Worm (Caenorhabditis elegans) whole organism, young adult: ENCODE measurements around the gene insc-1.

ENCODE experiments used
- B0035.1 ChIP-seq: sonication (generic microtip); optimal IDR thresholded peaks from 2 replicates; lab custom pipeline; 2016; ENCODE audit warnings: missing genetic modification characterization, mild to moderate bottlenecking, missing compliant biosample characterization, missing genotype, missing genetic modification reagents
- B0261.1 ChIP-seq: sonication (generic microtip); optimal IDR thresholded peaks from 2 replicates; lab custom pipeline; 2016; ENCODE audit warnings: mild to moderate bottlenecking, missing genetic modification characterization, moderate library complexity, missing compliant biosample characterization
- F22D6.2 ChIP-seq: sonication (generic microtip); optimal IDR thresholded peaks from 2 replicates; lab custom pipeline; 2016; ENCODE audit warnings: mild to moderate bottlenecking, missing genetic modification characterization, missing compliant biosample characterization
- F23B12.7 ChIP-seq: sonication (generic microtip); optimal IDR thresholded peaks from 2 replicates; lab custom pipeline; 2017; ENCODE audit warnings: missing genetic modification characterization, mild to moderate bottlenecking, missing compliant biosample characterization, antibody characterized with exemption, moderate library complexity; ENCODE audit not compliant: insufficient read depth
- F33H1.4 ChIP-seq: fragments of 200-800 bp; sonication (Bioruptor generic); IDR thresholded peaks from 2 replicates; pipeline ENCODE4 v1.3.6; 2022; ENCODE audit warnings: missing genetic modification reagents, missing genetic modification characterization, missing compliant biosample characterization
- K11D2.4 ChIP-seq: fragments of 200-800 bp; sonication (Bioruptor generic); IDR thresholded peaks from 2 replicates; pipeline ENCODE4 v1.3.6; 2022; ENCODE audit warnings: missing genetic modification reagents, missing genetic modification characterization, missing compliant biosample characterization
- Y53F4B.3 ChIP-seq: fragments of 200-800 bp; sonication (Bioruptor generic); IDR thresholded peaks from 2 replicates; pipeline ENCODE4 v1.3.6; 2022; ENCODE audit warnings: missing genetic modification reagents, missing genetic modification characterization, missing compliant biosample characterization
- Y95B8A.8 ChIP-seq: fragments of 200-800 bp; sonication (Bioruptor generic); IDR thresholded peaks from 2 replicates; pipeline ENCODE4 v1.3.6; 2022; ENCODE audit warnings: missing genetic modification reagents, missing genetic modification characterization, missing compliant biosample characterization
- akir-1 ChIP-seq: fragments of 200-800 bp; sonication (Bioruptor generic); optimal IDR thresholded peaks from 2 replicates; lab custom pipeline; 2018; ENCODE audit warnings: mild to moderate bottlenecking, missing genetic modification characterization, moderate library complexity, missing compliant biosample characterization
- aptf-3 ChIP-seq: fragments of 200-800 bp; sonication (Bioruptor generic); IDR thresholded peaks from 2 replicates; pipeline ENCODE4 v1.3.6; 2022; ENCODE audit warnings: missing genetic modification characterization, missing compliant biosample characterization
- atf-7 ChIP-seq: sonication (generic microtip); optimal IDR thresholded peaks from 2 replicates; lab custom pipeline; 2017; ENCODE audit warnings: mild to moderate bottlenecking, missing genetic modification characterization, missing compliant biosample characterization
- athp-1 ChIP-seq: sonication (generic microtip); optimal IDR thresholded peaks from 2 replicates; lab custom pipeline; 2017; ENCODE audit warnings: mild to moderate bottlenecking, missing genetic modification characterization, missing compliant biosample characterization
- attf-3 ChIP-seq: fragments of 200-800 bp; sonication (Bioruptor generic); conservative IDR thresholded peaks from 2 replicates; pipeline ENCODE4 v1.3.6; 2022; ENCODE audit warnings: missing genetic modification reagents, missing genetic modification characterization, missing compliant biosample characterization
- attf-5 ChIP-seq: fragments of 200-800 bp; sonication (Bioruptor generic); optimal IDR thresholded peaks from 2 replicates; lab custom pipeline; 2018; ENCODE audit warnings: mild to moderate bottlenecking, missing genetic modification characterization, missing compliant biosample characterization
- ccch-3 ChIP-seq: fragments of 200-800 bp; sonication (Bioruptor generic); optimal IDR thresholded peaks from 2 replicates; lab custom pipeline; 2018; ENCODE audit warnings: mild to moderate bottlenecking, missing genetic modification characterization, missing compliant biosample characterization
- cebp-1 ChIP-seq, 2 experiments: fragments of 200-800 bp in 1 of 2; sonication (Bioruptor generic) in 1 of 2; sonication (generic microtip) in 1 of 2; IDR thresholded peaks in 1 of 2; optimal IDR thresholded peaks in 1 of 2; 2 replicates each; pipeline versions ENCODE4 v1.3.6 to Lab custom; 2017 to 2022; ENCODE audit warnings: missing compliant biosample characterization in 2 of 2, missing genetic modification characterization in 2 of 2, mild to moderate bottlenecking in 1 of 2, missing genetic modification reagents in 1 of 2, moderate library complexity in 1 of 2
- ceh-27 ChIP-seq: fragments of 200-800 bp; sonication (Bioruptor generic); optimal IDR thresholded peaks from 2 replicates; lab custom pipeline; 2018; ENCODE audit warnings: mild to moderate bottlenecking, missing genetic modification characterization, moderate library complexity, missing compliant biosample characterization
- ceh-40 ChIP-seq: fragments of 200-800 bp; sonication (Bioruptor generic); IDR thresholded peaks from 2 replicates; pipeline ENCODE4 v1.3.6; 2022; ENCODE audit warnings: missing genetic modification characterization, missing compliant biosample characterization
- chd-7 ChIP-seq: sonication (generic microtip); optimal IDR thresholded peaks from 2 replicates; lab custom pipeline; 2016; ENCODE audit warnings: mild to moderate bottlenecking, missing genetic modification characterization, moderate library complexity, missing compliant biosample characterization
- dpl-1 ChIP-seq: fragments of 150-350 bp; optimal IDR thresholded peaks from 2 replicates; lab custom pipeline; 2014; ENCODE audit warnings: missing biosample characterization, missing genetic modification reagents, missing genetic modification characterization
- efl-1 ChIP-seq: fragments of 150-350 bp; optimal IDR thresholded peaks from 2 replicates; lab custom pipeline; 2014; ENCODE audit warnings: missing biosample characterization, missing genetic modification reagents, missing genetic modification characterization
- ets-4 ChIP-seq: fragments of 200-800 bp; sonication (Bioruptor generic); optimal IDR thresholded peaks from 2 replicates; lab custom pipeline; 2018; ENCODE audit warnings: mild to moderate bottlenecking, missing genetic modification characterization, missing compliant biosample characterization
- hmg-1.2 ChIP-seq: fragments of 200-800 bp; sonication (Bioruptor generic); IDR thresholded peaks from 2 replicates; pipeline ENCODE4 v1.3.6; 2022; ENCODE audit warnings: missing genetic modification reagents, missing genetic modification characterization, missing compliant biosample characterization
- hrde-1 ChIP-seq: sonication (generic microtip); optimal IDR thresholded peaks from 2 replicates; lab custom pipeline; 2016; ENCODE audit warnings: missing genetic modification characterization, mild to moderate bottlenecking, missing compliant biosample characterization, moderate library complexity, missing genotype, missing genetic modification reagents, borderline replicate concordance
- lag-1 ChIP-seq: fragments of 200-800 bp; sonication (Bioruptor generic); IDR thresholded peaks from 2 replicates; pipeline ENCODE4 v1.3.6; 2022; ENCODE audit warnings: missing genetic modification reagents, missing genetic modification characterization, missing compliant biosample characterization
- lin-26 ChIP-seq: fragments of 200-800 bp; sonication (Bioruptor generic); IDR thresholded peaks from 2 replicates; pipeline ENCODE4 v1.3.6; 2022; ENCODE audit warnings: missing genetic modification reagents, missing genetic modification characterization, missing compliant biosample characterization
- lin-40 ChIP-seq: sonication (generic microtip); optimal IDR thresholded peaks from 2 replicates; lab custom pipeline; 2016; ENCODE audit warnings: missing genetic modification characterization, mild to moderate bottlenecking, missing compliant biosample characterization, missing genotype, missing genetic modification reagents
- lir-1 ChIP-seq: fragments of 200-800 bp; sonication (Bioruptor generic); conservative IDR thresholded peaks from 2 replicates; pipeline ENCODE4 v1.3.6; 2022; ENCODE audit warnings: missing genetic modification reagents, missing genetic modification characterization, missing compliant biosample characterization
- lsl-1 ChIP-seq: fragments of 200-800 bp; sonication (Bioruptor generic); optimal IDR thresholded peaks from 2 replicates; lab custom pipeline; 2018; ENCODE audit warnings: mild to moderate bottlenecking, missing genetic modification characterization, moderate library complexity, missing compliant biosample characterization
- mel-28 ChIP-seq: sonication (generic microtip); optimal IDR thresholded peaks from 2 replicates; lab custom pipeline; 2016; ENCODE audit warnings: borderline replicate concordance, mild to moderate bottlenecking, missing genetic modification characterization, missing compliant biosample characterization
- nfya-1 ChIP-seq: sonication (generic microtip); optimal IDR thresholded peaks from 2 replicates; lab custom pipeline; 2017; ENCODE audit warnings: antibody characterized with exemption, missing compliant biosample characterization, missing genetic modification characterization, borderline replicate concordance; ENCODE audit not compliant: insufficient read depth
- nfya-2 ChIP-seq: fragments of 200-800 bp; sonication (Bioruptor generic); IDR thresholded peaks from 2 replicates; pipeline ENCODE4 v1.3.6; 2022; ENCODE audit warnings: missing genetic modification reagents, missing genetic modification characterization, missing compliant biosample characterization
- nfyb-1 ChIP-seq: fragments of 200-800 bp; sonication (Bioruptor generic); IDR thresholded peaks from 2 replicates; pipeline ENCODE4 v1.3.6; 2022; ENCODE audit warnings: missing genetic modification reagents, missing genetic modification characterization, missing compliant biosample characterization
- nhr-27 ChIP-seq: fragments of 200-800 bp; sonication (Bioruptor generic); optimal IDR thresholded peaks from 2 replicates; lab custom pipeline; 2018; ENCODE audit warnings: mild to moderate bottlenecking, missing genetic modification characterization, moderate library complexity, missing compliant biosample characterization
- nhr-80 ChIP-seq: sonication (generic microtip); optimal IDR thresholded peaks from 2 replicates; lab custom pipeline; 2016; ENCODE audit warnings: missing genetic modification characterization, missing compliant biosample characterization
- nhr-90 ChIP-seq: sonication (generic microtip); optimal IDR thresholded peaks from 2 replicates; lab custom pipeline; 2016; ENCODE audit warnings: missing genotype, mild to moderate bottlenecking, missing genetic modification characterization, missing compliant biosample characterization
- rcor-1 ChIP-seq: fragments of 200-800 bp; sonication (Bioruptor generic); IDR thresholded peaks from 2 replicates; pipeline ENCODE4 v1.3.6; 2022; ENCODE audit warnings: missing genetic modification reagents, missing genetic modification characterization, missing compliant biosample characterization
- rec-8 ChIP-seq, 2 experiments: sonication (generic microtip); optimal IDR thresholded peaks; 2 replicates each; lab custom pipeline; 2016; ENCODE audit warnings: mild to moderate bottlenecking in 2 of 2, missing genetic modification characterization in 2 of 2, missing genetic modification reagents in 2 of 2, missing genotype in 2 of 2, missing biosample characterization in 1 of 2, missing compliant biosample characterization in 1 of 2, moderate library complexity in 1 of 2
- snpc-1.1 ChIP-seq: sonication (generic microtip); optimal IDR thresholded peaks from 2 replicates; lab custom pipeline; 2017; ENCODE audit warnings: missing genetic modification characterization, mild to moderate bottlenecking, missing compliant biosample characterization, antibody characterized with exemption, moderate library complexity, missing genotype, missing genetic modification reagents; ENCODE audit not compliant: insufficient read depth
- snpc-4 ChIP-seq, 5 experiments: fragments of 150-350 bp in 1 of 5; sonication (generic microtip) in 4 of 5; optimal IDR thresholded peaks; 2 replicates each; lab custom pipeline; 2014 to 2018; ENCODE audit warnings: missing genetic modification characterization in 5 of 5, missing biosample characterization in 3 of 5, antibody characterized with exemption in 2 of 5, mild to moderate bottlenecking in 2 of 5, missing compliant biosample characterization in 2 of 5, missing genotype in 2 of 5, moderate library complexity in 2 of 5, missing genetic modification reagents in 1 of 5
- tbx-9 ChIP-seq: sonication (generic microtip); optimal IDR thresholded peaks from 2 replicates; lab custom pipeline; 2016; ENCODE audit warnings: borderline replicate concordance, missing genetic modification characterization, inconsistent platforms, missing compliant biosample characterization
- tlf-1 ChIP-seq: fragments of 200-800 bp; sonication (Bioruptor generic); optimal IDR thresholded peaks from 2 replicates; lab custom pipeline; 2018; ENCODE audit warnings: mild to moderate bottlenecking, missing genetic modification characterization, missing compliant biosample characterization
- unc-62 ChIP-seq: fragments of 150-350 bp; optimal IDR thresholded peaks from 2 replicates; lab custom pipeline; 2014; ENCODE audit warnings: missing biosample characterization, missing genetic modification reagents, missing genetic modification characterization
- xnd-1 ChIP-seq: sonication (generic microtip); optimal IDR thresholded peaks from 2 replicates; lab custom pipeline; 2016; ENCODE audit warnings: missing genotype, missing genetic modification reagents, missing genetic modification characterization, missing compliant biosample characterization
- zfh-2 ChIP-seq: fragments of 200-800 bp; sonication (Bioruptor generic); conservative IDR thresholded peaks from 2 replicates; pipeline ENCODE4 v1.3.6; 2022; ENCODE audit warnings: missing genetic modification reagents, missing genetic modification characterization, missing compliant biosample characterization
- ztf-26 ChIP-seq: sonication (generic microtip); optimal IDR thresholded peaks from 2 replicates; lab custom pipeline; 2017; ENCODE audit warnings: missing genetic modification characterization, missing compliant biosample characterization
- ztf-28 ChIP-seq: fragments of 200-800 bp; sonication (Bioruptor generic); IDR thresholded peaks from 2 replicates; pipeline ENCODE4 v1.3.6; 2022; ENCODE audit warnings: missing genetic modification reagents, missing genetic modification characterization, missing compliant biosample characterization

The insc-1 gene

ce11 chrII:7356773-7357172 lies 1.9 kb upstream of the insc-1 start (continued):
- TF ChIP-seq akir-1 (no peak), ztf-28 (GFP tag; lab: Robert Waterston, UW) (no peak), snpc-4 (GFP tag; optimal IDR thresholded peaks at IDR 0.05; lab: Kevin White, UChicago) (no peak), snpc-4 (tag; optimal IDR thresholded peaks at IDR 0.05; lab: Kevin White, UChicago) (peak in 1 of 4 experiments; percentile 21), unc-62 (GFP tag; lab: Kevin White, UChicago) (no peak), lin-26 (GFP tag; lab: Robert Waterston, UW) (no peak), F33H1.4 (GFP tag; lab: Robert Waterston, UW) (no peak; the same call in 1 of the 2 replicates), efl-1 (GFP tag; lab: Kevin White, UChicago) (peak; percentile 17), ceh-40 (GFP tag; lab: Robert Waterston, UW) (no peak), attf-5 (GFP tag; lab: Kevin White, UChicago) (no peak), nhr-80 (tag; lab: Kevin White, UChicago) (no peak), athp-1 (no peak), ccch-3 (no peak), zfh-2 (GFP tag; lab: Robert Waterston, UW) (no peak), B0035.1 (tag; lab: Kevin White, UChicago) (no peak), mel-28 (tag; lab: Kevin White, UChicago) (no peak), nhr-90 (tag; lab: Kevin White, UChicago) (no peak), Y53F4B.3 (GFP tag; lab: Robert Waterston, UW) (no peak), rcor-1 (GFP tag; lab: Robert Waterston, UW) (peak; percentile 57), dpl-1 (GFP tag; lab: Kevin White, UChicago) (no peak), K11D2.4 (GFP tag; lab: Robert Waterston, UW) (no peak), nhr-27 (tag; lab: Kevin White, UChicago) (no peak), snpc-1.1 (no peak), ceh-27 (GFP tag; lab: Kevin White, UChicago) (no peak), lir-1 (no peak), F22D6.2 (tag; lab: Kevin White, UChicago) (no peak), B0261.1 (tag; lab: Kevin White, UChicago) (no peak), hmg-1.2 (GFP tag; lab: Robert Waterston, UW) (peak; percentile 92), attf-3 (GFP tag; lab: Robert Waterston, UW) (peak; percentile 94), Y95B8A.8 (GFP tag; lab: Robert Waterston, UW) (no peak), aptf-3 (GFP tag; lab: Robert Waterston, UW) (no peak), tbx-9 (tag; lab: Kevin White, UChicago) (no peak), nfyb-1 (no peak), hrde-1 (tag; lab: Kevin White, UChicago) (no peak), xnd-1 (peak; percentile 69), ets-4 (GFP tag; lab: Kevin White, UChicago) (no peak), lin-40 (no peak), F23B12.7 (tag; lab: Kevin White, UChicago) (no peak), atf-7 (tag; lab: Kevin White, UChicago) (no peak), ztf-26 (tag; lab: Kevin White, UChicago) (no peak), chd-7 (tag; lab: Kevin White, UChicago) (no peak), cebp-1 (GFP tag; IDR thresholded peaks at IDR 0.05; lab: Robert Waterston, UW) (no peak), cebp-1 (tag; optimal IDR thresholded peaks at IDR 0.05; lab: Kevin White, UChicago) (no peak), lag-1 (GFP tag; lab: Robert Waterston, UW) (no peak), rec-8 (tag; optimal IDR thresholded peaks at IDR 0.05; lab: Kevin White, UChicago) (no peak), tlf-1 (GFP tag; lab: Kevin White, UChicago) (no peak), lsl-1 (peak; percentile 12), nfya-1 (no peak), nfya-2 (GFP tag; lab: Robert Waterston, UW) (no peak)
